Fruit fly (Drosophila melanogaster) whole organism, embryonic: Measurements from ENCODE around the gene Gyc89Da.

Source experiments
- B-H2 ChIP-seq: fragments of 200-800 bp; sonication (Bioruptor generic); optimal IDR thresholded peaks from 2 replicates; lab custom pipeline; 2018; ENCODE audit warnings: missing biosample characterization, mild to moderate bottlenecking, missing genetic modification characterization
- CG10147 ChIP-seq: fragments of 200-800 bp; sonication (Bioruptor generic); optimal IDR thresholded peaks from 2 replicates; lab custom pipeline; 2019; ENCODE audit warnings: missing biosample characterization, mild to moderate bottlenecking, missing genetic modification characterization, moderate library complexity
- CG11093 ChIP-seq: fragments of 200-800 bp; sonication (Bioruptor generic); IDR thresholded peaks from 3 replicates; pipeline ENCODE4 v1.3.6; 2022; ENCODE audit warnings: missing biosample characterization, missing genetic modification characterization
- CG11696 ChIP-seq: fragments of 200-800 bp; sonication (Bioruptor generic); IDR thresholded peaks from 2 replicates; pipeline ENCODE4 v1.3.6; 2022; ENCODE audit warnings: missing biosample characterization, missing genetic modification characterization
- CG13123 ChIP-seq: fragments of 200-800 bp; sonication (Bioruptor generic); optimal IDR thresholded peaks from 2 replicates; lab custom pipeline; 2016; ENCODE audit warnings: missing biosample characterization, missing genetic modification characterization
- CG13775 ChIP-seq: fragments of 200-800 bp; sonication (Bioruptor generic); optimal IDR thresholded peaks from 3 replicates; lab custom pipeline; 2017; ENCODE audit warnings: missing biosample characterization, mild to moderate bottlenecking, missing genetic modification characterization
- CG15601 ChIP-seq: fragments of 200-800 bp; sonication (Bioruptor generic); optimal IDR thresholded peaks from 3 replicates; lab custom pipeline; 2019; ENCODE audit warnings: missing biosample characterization, mild to moderate bottlenecking, missing genetic modification characterization, moderate library complexity
- CG17361 ChIP-seq: fragments of 200-800 bp; sonication (Bioruptor generic); IDR thresholded peaks from 3 replicates; pipeline ENCODE4 v1.3.6; 2022; ENCODE audit warnings: missing biosample characterization, missing genetic modification characterization
- CG18011 ChIP-seq: fragments of 200-800 bp; sonication (Bioruptor generic); optimal IDR thresholded peaks from 2 replicates; lab custom pipeline; 2017; ENCODE audit warnings: missing biosample characterization, missing genetic modification characterization, mild to moderate bottlenecking, moderate library complexity, missing genotype
- CG32772 ChIP-seq: fragments of 200-800 bp; sonication (Bioruptor generic); IDR thresholded peaks from 2 replicates; pipeline ENCODE4 v1.3.6; 2022; ENCODE audit warnings: missing biosample characterization, missing genetic modification characterization
- CG34224 ChIP-seq: fragments of 200-800 bp; sonication (Bioruptor generic); IDR thresholded peaks from 3 replicates; pipeline ENCODE4 v1.3.6; 2022; ENCODE audit warnings: missing biosample characterization, missing genetic modification characterization; ENCODE audit not compliant: partially characterized antibody
- CG5180 ChIP-seq: fragments of 200-800 bp; sonication (Bioruptor generic); optimal IDR thresholded peaks from 3 replicates; lab custom pipeline; 2017; ENCODE audit warnings: missing biosample characterization, missing genetic modification characterization, mild to moderate bottlenecking, moderate library complexity, missing genetic modification reagents
- CG7987 ChIP-seq: fragments of 200-800 bp; sonication (Bioruptor generic); optimal IDR thresholded peaks from 2 replicates; lab custom pipeline; 2018; ENCODE audit warnings: missing biosample characterization, mild to moderate bottlenecking, missing genetic modification characterization, moderate library complexity
- CG8281 ChIP-seq: fragments of 200-800 bp; sonication (Bioruptor generic); optimal IDR thresholded peaks from 2 replicates; lab custom pipeline; 2018; ENCODE audit warnings: missing biosample characterization, mild to moderate bottlenecking, missing genetic modification characterization, moderate library complexity
- CG8765 ChIP-seq: fragments of 200-800 bp; sonication (Bioruptor generic); IDR thresholded peaks from 2 replicates; pipeline ENCODE4 v1.3.6; 2022; ENCODE audit warnings: missing biosample characterization, missing genetic modification characterization
- CG9609 ChIP-seq: fragments of 200-800 bp; sonication (Bioruptor generic); optimal IDR thresholded peaks from 3 replicates; lab custom pipeline; 2016; ENCODE audit warnings: missing biosample characterization, missing genetic modification characterization
- CHES-1-like ChIP-seq: fragments of 200-800 bp; sonication (Bioruptor generic); optimal IDR thresholded peaks from 2 replicates; lab custom pipeline; 2016; ENCODE audit warnings: missing biosample characterization, missing genetic modification characterization
- Dip2 ChIP-seq: fragments of 200-800 bp; sonication (Bioruptor generic); IDR thresholded peaks from 2 replicates; pipeline ENCODE4 v1.3.6; 2022; ENCODE audit warnings: missing biosample characterization, missing genetic modification characterization
- Dll ChIP-seq: fragments of 200-800 bp; sonication (Bioruptor generic); IDR thresholded peaks from 4 replicates; pipeline ENCODE4 v1.3.6; 2022; ENCODE audit warnings: missing biosample characterization, missing genetic modification characterization; ENCODE audit not compliant: partially characterized antibody
- Fer2 ChIP-seq: fragments of 200-800 bp; sonication (Bioruptor generic); optimal IDR thresholded peaks from 2 replicates; lab custom pipeline; 2018; ENCODE audit warnings: missing biosample characterization, mild to moderate bottlenecking, missing genetic modification characterization, moderate library complexity
- GATAe ChIP-seq: fragments of 200-800 bp; sonication (Bioruptor generic); conservative IDR thresholded peaks from 2 replicates; pipeline ENCODE4 v1.3.6; 2022; ENCODE audit warnings: missing biosample characterization, missing genetic modification characterization
- Gug ChIP-seq: fragments of 200-800 bp; sonication (Bioruptor generic); IDR thresholded peaks from 4 replicates; pipeline ENCODE4 v1.3.6; 2022; ENCODE audit warnings: missing biosample characterization, missing genetic modification characterization
- Hr51 ChIP-seq, 2 experiments: fragments of 200-800 bp; sonication (Bioruptor generic); optimal IDR thresholded peaks; 2 replicates in 1 of 2; 3 replicates in 1 of 2; lab custom pipeline; 2016 to 2018; ENCODE audit warnings: missing biosample characterization in 2 of 2, missing genetic modification characterization in 2 of 2, mild to moderate bottlenecking in 1 of 2, moderate library complexity in 1 of 2
- Lpt ChIP-seq: fragments of >200 bp; optimal IDR thresholded peaks from 2 replicates; lab custom pipeline; 2018; ENCODE audit warnings: missing biosample characterization, missing genetic modification characterization
- Mad ChIP-seq: fragments of 200-800 bp; sonication (Bioruptor generic); optimal IDR thresholded peaks from 2 replicates; lab custom pipeline; 2016; ENCODE audit warnings: missing biosample characterization, missing genetic modification characterization
- Mes4 ChIP-seq: fragments of 200-800 bp; sonication (Bioruptor generic); optimal IDR thresholded peaks from 2 replicates; lab custom pipeline; 2016; ENCODE audit warnings: missing biosample characterization, missing genetic modification characterization
- NfI ChIP-seq: fragments of 200-800 bp; sonication (Bioruptor generic); optimal IDR thresholded peaks from 3 replicates; lab custom pipeline; 2018; ENCODE audit warnings: missing biosample characterization, mild to moderate bottlenecking, missing genetic modification characterization, moderate library complexity
- Pdp1 ChIP-seq, 2 experiments: fragments of 200-800 bp; sonication (Bioruptor generic); optimal IDR thresholded peaks; 3 replicates each; lab custom pipeline; 2016; ENCODE audit warnings: missing biosample characterization in 2 of 2, missing genetic modification characterization in 2 of 2, mild to moderate bottlenecking in 1 of 2, moderate library complexity in 1 of 2
- Spps ChIP-seq: fragments of 200-800 bp; sonication (Bioruptor generic); optimal IDR thresholded peaks from 2 replicates; lab custom pipeline; 2018; ENCODE audit warnings: missing biosample characterization, mild to moderate bottlenecking, missing genetic modification characterization
- Xbp1 ChIP-seq: fragments of 200-800 bp; sonication (Bioruptor generic); optimal IDR thresholded peaks from 3 replicates; lab custom pipeline; 2016; ENCODE audit warnings: missing biosample characterization, mild to moderate bottlenecking, missing genetic modification characterization
- ara ChIP-seq: fragments of 200-800 bp; sonication (Bioruptor generic); IDR thresholded peaks from 2 replicates; pipeline ENCODE4 v1.3.6; 2022; ENCODE audit warnings: missing biosample characterization, missing genetic modification characterization
- crp ChIP-seq, 2 experiments: fragments of 200-800 bp; sonication (Bioruptor generic); optimal IDR thresholded peaks; 2 replicates in 1 of 2; 3 replicates in 1 of 2; lab custom pipeline; 2017; ENCODE audit warnings: missing biosample characterization in 2 of 2, missing genetic modification characterization in 2 of 2, mild to moderate bottlenecking in 1 of 2, moderate library complexity in 1 of 2
- dati ChIP-seq: fragments of 200-800 bp; sonication (Bioruptor generic); IDR thresholded peaks from 2 replicates; pipeline ENCODE4 v1.3.6; 2022; ENCODE audit warnings: missing biosample characterization, missing genetic modification characterization
- dysf ChIP-seq: fragments of 200-800 bp; sonication (Bioruptor generic); IDR thresholded peaks from 3 replicates; pipeline ENCODE4 v1.3.6; 2022; ENCODE audit warnings: missing biosample characterization, missing genetic modification characterization
- eyg ChIP-seq: fragments of 200-800 bp; sonication (Bioruptor generic); optimal IDR thresholded peaks from 3 replicates; lab custom pipeline; 2016; ENCODE audit warnings: missing biosample characterization, missing genetic modification characterization
- fru ChIP-seq: fragments of >200 bp; optimal IDR thresholded peaks from 2 replicates; lab custom pipeline; 2017
- gcm ChIP-seq: fragments of 200-800 bp; sonication (Bioruptor generic); optimal IDR thresholded peaks from 2 replicates; lab custom pipeline; 2019; ENCODE audit warnings: missing biosample characterization, mild to moderate bottlenecking, missing genetic modification characterization, moderate library complexity
- gcm2 ChIP-seq: fragments of 200-800 bp; sonication (Bioruptor generic); optimal IDR thresholded peaks from 2 replicates; lab custom pipeline; 2016; ENCODE audit warnings: missing biosample characterization, missing genetic modification characterization
- ham ChIP-seq: fragments of 200-800 bp; sonication (Bioruptor generic); IDR thresholded peaks from 2 replicates; pipeline ENCODE4 v1.3.6; 2022; ENCODE audit warnings: missing biosample characterization, missing genetic modification characterization
- inv ChIP-seq: fragments of 200-800 bp; sonication (Bioruptor generic); IDR thresholded peaks from 2 replicates; pipeline ENCODE4 v1.3.6; 2022; ENCODE audit warnings: missing biosample characterization, missing genetic modification characterization; ENCODE audit not compliant: partially characterized antibody
- jumu ChIP-seq: fragments of 200-800 bp; sonication (Bioruptor generic); optimal IDR thresholded peaks from 3 replicates; lab custom pipeline; 2016; ENCODE audit warnings: missing biosample characterization, missing genetic modification characterization
- nom ChIP-seq: fragments of 200-800 bp; sonication (Bioruptor generic); optimal IDR thresholded peaks from 2 replicates; lab custom pipeline; 2017; ENCODE audit warnings: missing biosample characterization, missing genetic modification characterization, mild to moderate bottlenecking, moderate library complexity, missing genetic modification reagents
- pho ChIP-seq: fragments of 200-800 bp; sonication (Bioruptor generic); optimal IDR thresholded peaks from 2 replicates; lab custom pipeline; 2016; ENCODE audit warnings: missing biosample characterization, missing genetic modification characterization
- pzg ChIP-seq: fragments of 200-800 bp; sonication (Bioruptor generic); optimal IDR thresholded peaks from 3 replicates; lab custom pipeline; 2018; ENCODE audit warnings: missing biosample characterization, mild to moderate bottlenecking, missing genetic modification characterization, moderate library complexity
- ro ChIP-seq: fragments of 200-800 bp; sonication (Bioruptor generic); IDR thresholded peaks from 2 replicates; pipeline ENCODE4 v1.3.6; 2022; ENCODE audit warnings: missing biosample characterization, missing genetic modification characterization
- run ChIP-seq: fragments of 200-800 bp; sonication (Bioruptor generic); optimal IDR thresholded peaks from 3 replicates; lab custom pipeline; 2018; ENCODE audit warnings: missing biosample characterization, mild to moderate bottlenecking, missing genetic modification characterization
- sens ChIP-seq: fragments of 200-800 bp; sonication (Bioruptor generic); peaks from one replicate; lab custom pipeline; 2016; ENCODE audit warnings: missing biosample characterization, missing genetic modification characterization
- shn ChIP-seq: fragments of 200-800 bp; sonication (Bioruptor generic); optimal IDR thresholded peaks from 3 replicates; lab custom pipeline; 2016; ENCODE audit warnings: missing biosample characterization, missing genetic modification characterization
- sisA ChIP-seq: fragments of 200-800 bp; sonication (Bioruptor generic); IDR thresholded peaks from 2 replicates; pipeline ENCODE4 v1.3.6; 2022; ENCODE audit warnings: missing biosample characterization, missing genetic modification characterization

Gyc89Da gene

dm6 chr3R:16449187-16449973 is 23.0 kb upstream of the Gyc89Da start (continued):
- TF ChIP-seq nom (GFP tag; lab: Kevin White, UChicago) (peak; percentile 96), sisA (GFP tag; lab: Robert Waterston, UW) (peak; percentile 98), gcm2 (GFP tag; lab: Kevin White, UChicago) (peak; percentile 6), CG13123 (GFP tag; lab: Kevin White, UChicago) (peak; percentile 66), CG15601 (peak; percentile 95), Hr51 (GFP tag; optimal IDR thresholded peaks at IDR 0.05; lab: Kevin White, UChicago) (peak; percentile 81 to 83), sens (GFP tag; lab: Kevin White, UChicago) (peak; percentile 99), CG5180 (GFP tag; lab: Kevin White, UChicago) (peak; percentile 86), pho (GFP tag; lab: Kevin White, UChicago) (peak; percentile 61), B-H2 (GFP tag; lab: Kevin White, UChicago) (peak; percentile 58), GATAe (GFP tag; lab: Robert Waterston, UW) (peak; percentile 46), Mad (peak; percentile 91), CG9609 (GFP tag; lab: Kevin White, UChicago) (peak; percentile 93), Xbp1 (GFP tag; lab: Kevin White, UChicago) (peak; percentile 93), shn (GFP tag; lab: Kevin White, UChicago) (peak; percentile 82), CG11093 (GFP tag; lab: Robert Waterston, UW) (peak; percentile 94), CG32772 (GFP tag; lab: Robert Waterston, UW) (peak; percentile 98), CG8765 (GFP tag; lab: Robert Waterston, UW) (peak; percentile 93), Spps (tag; lab: Kevin White, UChicago) (peak; percentile 94), Mes4 (peak; percentile 78), inv (GFP tag; lab: Robert Waterston, UW) (peak; percentile 65; the same call in 1 of the 2 replicates), Dip2 (peak; percentile 62), Dll (GFP tag; lab: Robert Waterston, UW) (0 out of 4 replicates have a peak, but pooled peaks have one; percentile 24), CG17361 (GFP tag; lab: Robert Waterston, UW) (peak; percentile 97), CG10147 (GFP tag; lab: Kevin White, UChicago) (peak; percentile 70), fru (no peak), ara (GFP tag; lab: Robert Waterston, UW) (peak; percentile 99), crp (GFP tag; optimal IDR thresholded peaks at IDR 0.05; lab: Kevin White, UChicago) (peak in 1 of 2 experiments; percentile 38), CG11696 (peak; percentile 77), CG18011 (GFP tag; lab: Kevin White, UChicago) (no peak), pzg (GFP tag; lab: Kevin White, UChicago) (no peak), ham (0 out of 2 replicates have a peak, but pooled peaks have one; percentile 43), CG13775 (GFP tag; lab: Kevin White, UChicago) (peak; percentile 72), NfI (GFP tag; lab: Kevin White, UChicago) (peak; percentile 91), CG7987 (peak; percentile 71), Pdp1 (GFP tag; optimal IDR thresholded peaks at IDR 0.05; lab: Kevin White, UChicago) (peak; percentile 91 to 95), CG8281 (tag; lab: Kevin White, UChicago) (peak; percentile 82), Fer2 (tag; lab: Kevin White, UChicago) (peak; percentile 86), CG34224 (GFP tag; lab: Robert Waterston, UW) (no peak), dati (GFP tag; lab: Robert Waterston, UW) (peak; percentile 95), Gug (GFP tag; lab: Robert Waterston, UW) (peak; percentile 97), dysf (GFP tag; lab: Robert Waterston, UW) (peak; percentile 92), jumu (GFP tag; lab: Kevin White, UChicago) (peak; percentile 95), eyg (GFP tag; lab: Kevin White, UChicago) (peak; percentile 82), run (tag; lab: Kevin White, UChicago) (peak; percentile 77), Lpt (GFP tag; lab: Kevin White, UChicago) (no peak), ro (GFP tag; lab: Robert Waterston, UW) (peak; percentile 86), gcm (peak; percentile 85), CHES-1-like (GFP tag; lab: Kevin White, UChicago) (peak; percentile 87)
